Fruit fly (Drosophila melanogaster): ENCODE results near the gene Diedel3.

Gene Diedel3

DNA sequence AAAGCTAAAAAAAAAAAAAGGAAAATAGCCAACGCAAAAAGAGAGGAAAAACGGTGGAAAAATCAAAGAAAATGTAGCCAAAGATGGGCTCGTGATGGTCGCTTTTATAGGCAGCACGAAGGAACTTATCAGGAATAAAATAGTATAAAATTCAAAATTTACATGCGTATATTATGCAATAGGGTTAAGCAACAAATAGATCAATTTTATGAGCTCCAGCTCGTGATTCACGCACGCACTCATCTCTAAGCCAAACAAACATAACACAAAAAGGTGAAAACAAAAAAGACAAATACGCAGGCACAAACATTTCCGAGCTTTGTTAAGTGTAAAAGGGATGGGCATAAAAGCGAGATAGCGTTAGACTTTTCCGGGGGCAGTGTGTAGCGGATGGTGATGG lies 41.4 kb upstream of the Diedel3 start (continued):
- TF ChIP-seq ase (GFP tag; IDR thresholded peaks at IDR 0.05) (peak; percentile 57; the same call in 2 of the 3 replicates), CG17912 (GFP tag; optimal IDR thresholded peaks at IDR 0.05) (no peak), Dfd (GFP tag; optimal IDR thresholded peaks at IDR 0.05) (no peak), CrebB (tag; optimal IDR thresholded peaks at IDR 0.05) (no peak), CG6813 (GFP tag; optimal IDR thresholded peaks at IDR 0.05) (peak; percentile 51), Ssrp (tag; optimal IDR thresholded peaks at IDR 0.05) (peak; percentile 23), CG6791 (GFP tag; IDR thresholded peaks at IDR 0.05; ENCODE audit: partially characterized antibody) (peak; percentile 49; the same call in 1 of the 3 replicates), CG30020 (tag; optimal IDR thresholded peaks at IDR 0.05) (no peak), CG7556 (GFP tag; optimal IDR thresholded peaks at IDR 0.05) (peak; percentile 42), CoRest (tag; optimal IDR thresholded peaks at IDR 0.05) (peak; percentile 44), CG5953 (GFP tag; IDR thresholded peaks at IDR 0.05) (peak; percentile 50), dm (GFP tag; optimal IDR thresholded peaks at IDR 0.05) (no peak), CG1233 (GFP tag; optimal IDR thresholded peaks at IDR 0.05) (peak; percentile 32), CG14710 (tag; optimal IDR thresholded peaks at IDR 0.05) (peak; percentile 26), Fer3 (tag; optimal IDR thresholded peaks at IDR 0.05) (peak; percentile 12), vvl (GFP tag; IDR thresholded peaks at IDR 0.05) (peak; percentile 86), dan (GFP tag; IDR thresholded peaks at IDR 0.05) (no peak), CG9727 (GFP tag; optimal IDR thresholded peaks at IDR 0.05) (peak; percentile 3), Fer1 (GFP tag; optimal IDR thresholded peaks at IDR 0.05) (peak; percentile 10), CG1832 (GFP tag; optimal IDR thresholded peaks at IDR 0.05) (no peak), CG8944 (GFP tag; optimal IDR thresholded peaks at IDR 0.05) (peak; percentile 41), Eip74EF (GFP tag; optimal IDR thresholded peaks at IDR 0.05) (peak in 1 of 2 experiments; percentile 6), Ada2b (GFP tag; IDR thresholded peaks at IDR 0.05) (peak; percentile 43; the same call in 1 of the 2 replicates), stc (GFP tag; IDR thresholded peaks at IDR 0.05) (no peak), dysf (GFP tag; IDR thresholded peaks at IDR 0.05) (peak; percentile 55), Chrac-16 (GFP tag; optimal IDR thresholded peaks at IDR 0.05) (peak; percentile 18), gem (tag; optimal IDR thresholded peaks at IDR 0.05) (peak; percentile 67), trem (tag; optimal IDR thresholded peaks at IDR 0.05) (peak; percentile 30), mirr (GFP tag; optimal IDR thresholded peaks at IDR 0.05) (no peak), CG2712 (tag; optimal IDR thresholded peaks at IDR 0.05) (peak; percentile 65), Hey (tag; optimal IDR thresholded peaks at IDR 0.05) (no peak), CG14014 (GFP tag; IDR thresholded peaks at IDR 0.05) (peak; percentile 41; the same call in 1 of the 2 replicates), CG18262 (tag; optimal IDR thresholded peaks at IDR 0.05) (peak; percentile 57), Ets65A (GFP tag) (peak; percentile 84), lola (GFP tag; optimal IDR thresholded peaks at IDR 0.05) (peak in 1 of 3 experiments; percentile 43), CG17186 (GFP tag; optimal IDR thresholded peaks at IDR 0.05) (no peak), CG2202 (tag; optimal IDR thresholded peaks at IDR 0.05) (peak; percentile 13), peb (GFP tag; IDR thresholded peaks at IDR 0.05) (peak; percentile 50; the same call in 1 of the 2 replicates), CG18011 (GFP tag; optimal IDR thresholded peaks at IDR 0.05) (no peak), CG7357 (GFP tag; IDR thresholded peaks at IDR 0.05) (0 out of 3 replicates have a peak, but pooled peaks have one; percentile 37), nerfin-2 (GFP tag; IDR thresholded peaks at IDR 0.05; ENCODE audit: partially characterized antibody) (0 out of 2 replicates have a peak, but pooled peaks have one; percentile 37), CG15269 (tag; optimal IDR thresholded peaks at IDR 0.05) (peak; percentile 34), Lpt (GFP tag; optimal IDR thresholded peaks at IDR 0.05) (no peak), Vsx1 (GFP tag; optimal IDR thresholded peaks at IDR 0.05) (peak; percentile 17), pum (GFP tag; optimal IDR thresholded peaks at IDR 0.05) (peak; percentile 25), toy (GFP tag; IDR thresholded peaks at IDR 0.05) (no peak), E2f2 (GFP tag; IDR thresholded peaks at IDR 0.05) (peak; percentile 19; the same call in 1 of the 2 replicates), klu (GFP tag; IDR thresholded peaks at IDR 0.05) (0 out of 2 replicates have a peak, but pooled peaks have one; percentile 32), sob (GFP tag; IDR thresholded peaks at IDR 0.05) (peak; percentile 61), knrl (GFP tag; IDR thresholded peaks at IDR 0.05; ENCODE audit: partially characterized antibody) (peak; percentile 65; the same call in 2 of the 3 replicates)
